Worm (Caenorhabditis elegans): ENCODE data around the gene grl-6.

ce11 chrX:6445239-6445638 is 5.5 kb downstream of the grl-6 start:
- TF ChIP-seq unc-62 (GFP tag; optimal IDR thresholded peaks at IDR 0.05) (no peak), M03D4.4 (tag; optimal IDR thresholded peaks at IDR 0.05) (no peak), blmp-1 (tag; optimal IDR thresholded peaks at IDR 0.05) (no peak), ceh-43 (GFP tag; optimal IDR thresholded peaks at IDR 0.05) (no peak)

Measured in whole organism, mixed stage, embryonic.